Fruit fly (Drosophila melanogaster): ENCODE measurements around the gene emc.

The emc gene

dm6 chr3L:796926-797802, 48.0 kb downstream of the emc start:
- TF ChIP-seq Opbp (GFP tag; IDR thresholded peaks at IDR 0.05; ENCODE audit: partially characterized antibody) (no peak), CG16779 (GFP tag; IDR thresholded peaks at IDR 0.05) (no peak), CG8290 (GFP tag; optimal IDR thresholded peaks at IDR 0.05) (no peak), CG8290 (tag; optimal IDR thresholded peaks at IDR 0.05) (no peak), CG6813 (GFP tag; optimal IDR thresholded peaks at IDR 0.05) (peak; percentile 68), mld (GFP tag; IDR thresholded peaks at IDR 0.05; ENCODE audit: partially characterized antibody) (no peak), CG31365 (tag; optimal IDR thresholded peaks at IDR 0.05) (no peak), CG13424 (tag; optimal IDR thresholded peaks at IDR 0.05) (peak; percentile 32), fd102C (GFP tag; optimal IDR thresholded peaks at IDR 0.05) (no peak), dmrt11E (tag; optimal IDR thresholded peaks at IDR 0.05) (no peak), CG15073 (GFP tag; optimal IDR thresholded peaks at IDR 0.05) (no peak), Adf1 (GFP tag; IDR thresholded peaks at IDR 0.05) (no peak), CG3281 (GFP tag; optimal IDR thresholded peaks at IDR 0.05) (peak; percentile 70), CG7839 (tag; optimal IDR thresholded peaks at IDR 0.05) (peak; percentile 76), CG2678 (tag; optimal IDR thresholded peaks at IDR 0.05) (peak; percentile 84), nau (GFP tag; optimal IDR thresholded peaks at IDR 0.05) (no peak), caup (GFP tag; optimal IDR thresholded peaks at IDR 0.05; ENCODE audit: severe bottlenecking) (peak; percentile 58), CG17186 (GFP tag; optimal IDR thresholded peaks at IDR 0.05) (no peak), amos (GFP tag; IDR thresholded peaks at IDR 0.05; ENCODE audit: partially characterized antibody) (no peak), CG11723 (GFP tag; optimal IDR thresholded peaks at IDR 0.05) (no peak), Bteb2 (GFP tag; optimal IDR thresholded peaks at IDR 0.05) (no peak), CG8089 (GFP tag; optimal IDR thresholded peaks at IDR 0.05) (no peak), CG2129 (GFP tag; IDR thresholded peaks at IDR 0.05; ENCODE audit: partially characterized antibody) (no peak), Dek (tag; optimal IDR thresholded peaks at IDR 0.05) (peak; percentile 39), shn (GFP tag; optimal IDR thresholded peaks at IDR 0.05) (no peak), NFAT (GFP tag; IDR thresholded peaks at IDR 0.05) (0 out of 2 replicates have a peak, but pooled peaks have one; percentile 14), Lim3 (GFP tag; IDR thresholded peaks at IDR 0.05) (no peak), hbn (GFP tag; IDR thresholded peaks at IDR 0.05; ENCODE audit: partially characterized antibody) (no peak), Abd-B (GFP tag; optimal IDR thresholded peaks at IDR 0.05) (no peak), chif (GFP tag; optimal IDR thresholded peaks at IDR 0.05) (no peak), seq (GFP tag; IDR thresholded peaks at IDR 0.05) (no peak; the same call in 1 of the 2 replicates), dpn (GFP tag; optimal IDR thresholded peaks at IDR 0.05) (no peak), gfzf (GFP tag; optimal IDR thresholded peaks at IDR 0.05) (no peak), Fer3 (tag; optimal IDR thresholded peaks at IDR 0.05) (peak; percentile 69), zen (tag; optimal IDR thresholded peaks at IDR 0.05) (no peak), kni (GFP tag; optimal IDR thresholded peaks at IDR 0.05) (no peak), Asciz (GFP tag; optimal IDR thresholded peaks at IDR 0.05) (peak; percentile 47), CG16813 (GFP tag; IDR thresholded peaks at IDR 0.05; ENCODE audit: partially characterized antibody) (no peak), MTF-1 (GFP tag; optimal IDR thresholded peaks at IDR 0.05; ENCODE audit: borderline replicate concordance) (no peak), ind (GFP tag; optimal IDR thresholded peaks at IDR 0.05) (peak; percentile 44), CG31441 (GFP tag; IDR thresholded peaks at IDR 0.05) (peak; percentile 64), CG8388 (GFP tag; optimal IDR thresholded peaks at IDR 0.05) (peak; percentile 50), CG9609 (GFP tag; optimal IDR thresholded peaks at IDR 0.05) (no peak), CG9437 (GFP tag; optimal IDR thresholded peaks at IDR 0.05) (no peak), CG12942 (GFP tag; optimal IDR thresholded peaks at IDR 0.05) (no peak), gcm (GFP tag; optimal IDR thresholded peaks at IDR 0.05) (peak; percentile 39), CG17612 (GFP tag; IDR thresholded peaks at IDR 0.05) (no peak)
